Fruit fly (Drosophila melanogaster): ENCODE measurements around the gene Cpr72Ea.
A peak's percentile ranks its signal among the peaks of the same experiment; 100 is the strongest.

Gene Cpr72Ea

DNA sequence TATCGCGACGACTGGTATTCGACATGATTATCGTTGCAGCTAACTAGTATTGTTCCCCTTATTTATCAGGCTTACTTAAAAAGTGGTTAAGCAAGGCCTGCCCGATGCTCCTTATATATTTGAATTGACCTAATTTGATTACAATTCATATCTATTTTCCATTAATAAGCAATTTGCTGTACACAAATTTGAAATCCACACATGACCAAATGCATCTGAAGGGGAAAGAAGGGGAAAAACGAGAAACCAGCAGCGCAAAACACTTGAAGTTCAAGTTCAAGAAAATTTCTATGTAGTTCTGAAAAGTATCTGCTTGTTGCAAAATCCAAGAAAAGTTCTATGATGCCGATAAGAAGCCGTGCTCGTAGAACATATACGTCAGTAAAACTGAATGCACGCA lies 35.7 kb upstream of the Cpr72Ea start, which contains the start of the genes CG13040 and CG13039:
CG13040 (minus strand) TSS at position 101 of the 400 bp plus-strand sequence.
CG13039 (minus strand) TSS at position 106 of the 400 bp plus-strand sequence.
- TF ChIP-seq CrebA (GFP tag; optimal IDR thresholded peaks at IDR 0.05; ENCODE audit: borderline replicate concordance) = no peak
- no peak for TF ChIP-seq Rel (GFP tag; optimal IDR thresholded peaks at IDR 0.05)
- TF ChIP-seq Rel (tag; optimal IDR thresholded peaks at IDR 0.05) = no peak
- TF ChIP-seq CG9705 (GFP tag; optimal IDR thresholded peaks at IDR 0.05) = no peak
- TF ChIP-seq h (GFP tag; optimal IDR thresholded peaks at IDR 0.05) = no peak
- TF ChIP-seq Myc (optimal IDR thresholded peaks at IDR 0.05) = no peak
- no peak for TF ChIP-seq psq (GFP tag; optimal IDR thresholded peaks at IDR 0.05)
- no peak for TF ChIP-seq Vsx2 (GFP tag; optimal IDR thresholded peaks at IDR 0.05; ENCODE audit: partially characterized antibody)
- no peak for TF ChIP-seq GATAd (GFP tag; optimal IDR thresholded peaks at IDR 0.05)
- no peak for TF ChIP-seq Mio (GFP tag; optimal IDR thresholded peaks at IDR 0.05)
- no peak for TF ChIP-seq woc (GFP tag; optimal IDR thresholded peaks at IDR 0.05)
- TF ChIP-seq usp (GFP tag; optimal IDR thresholded peaks at IDR 0.05) = no peak
- no peak for TF ChIP-seq HLH106 (tag; optimal IDR thresholded peaks at IDR 0.05)
- no peak for TF ChIP-seq N (GFP tag; optimal IDR thresholded peaks at IDR 0.05)
- no peak for TF ChIP-seq dmrt93B (GFP tag; optimal IDR thresholded peaks at IDR 0.05)
- TF ChIP-seq tai (GFP tag; optimal IDR thresholded peaks at IDR 0.05) = no peak

DNA sequence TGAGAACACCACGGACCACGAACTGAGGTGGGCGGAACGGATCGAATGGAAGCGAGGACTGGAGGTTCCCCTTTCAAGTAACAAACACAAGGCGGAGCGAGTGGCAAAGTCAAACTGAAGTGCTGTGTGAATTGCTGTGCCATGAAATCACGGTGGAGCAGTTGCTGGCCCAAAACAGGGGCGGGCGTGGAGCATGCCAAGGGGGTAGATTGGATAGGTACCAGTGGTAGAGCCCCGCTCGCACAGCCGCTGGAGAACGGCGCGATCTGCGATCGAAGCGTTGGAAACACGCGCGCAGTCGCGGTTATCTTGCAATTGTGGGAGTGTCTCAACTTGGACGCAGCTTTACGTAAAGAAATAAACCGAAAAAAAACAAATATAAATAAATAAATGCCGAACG lies 34.6 kb upstream of the Cpr72Ea start, which contains the start of gene CG13038:
CG13038 (minus strand) TSS at position 118 of the 400 bp plus-strand sequence.
- TF ChIP-seq Hnf4 (GFP tag; optimal IDR thresholded peaks at IDR 0.05) = no peak
- TF ChIP-seq Hr78 (GFP tag; optimal IDR thresholded peaks at IDR 0.05) = no peak
- no peak for TF ChIP-seq usp (GFP tag; optimal IDR thresholded peaks at IDR 0.05)
- no peak for TF ChIP-seq CG9705 (GFP tag; optimal IDR thresholded peaks at IDR 0.05)
- no peak for TF ChIP-seq N (GFP tag; optimal IDR thresholded peaks at IDR 0.05)
- no peak for TF ChIP-seq CrebA (GFP tag; optimal IDR thresholded peaks at IDR 0.05; ENCODE audit: borderline replicate concordance)
- TF ChIP-seq ey (GFP tag; optimal IDR thresholded peaks at IDR 0.05) = no peak
- no peak for TF ChIP-seq Dif (GFP tag; optimal IDR thresholded peaks at IDR 0.05; ENCODE audit: partially characterized antibody)
- TF ChIP-seq Hr83 (GFP tag; optimal IDR thresholded peaks at IDR 0.05; ENCODE audit: poor library complexity, severe bottlenecking) = no peak
- no peak for TF ChIP-seq Rel (GFP tag; optimal IDR thresholded peaks at IDR 0.05)
- no peak for TF ChIP-seq Rel (tag; optimal IDR thresholded peaks at IDR 0.05)
- TF ChIP-seq rgr (GFP tag; optimal IDR thresholded peaks at IDR 0.05) = no peak
- peak; percentile 8 for TF ChIP-seq h (GFP tag; optimal IDR thresholded peaks at IDR 0.05)
- TF ChIP-seq OdsH (GFP tag; optimal IDR thresholded peaks at IDR 0.05) = no peak
- TF ChIP-seq fru (GFP tag; optimal IDR thresholded peaks at IDR 0.05) = peak; percentile 7
- no peak for TF ChIP-seq jim (GFP tag; optimal IDR thresholded peaks at IDR 0.05)
- TF ChIP-seq sv (GFP tag; optimal IDR thresholded peaks at IDR 0.05) = no peak
- TF ChIP-seq foxo (GFP tag; optimal IDR thresholded peaks at IDR 0.05) = no peak
- TF ChIP-seq Abd-B (GFP tag; optimal IDR thresholded peaks at IDR 0.05) = no peak

DNA sequence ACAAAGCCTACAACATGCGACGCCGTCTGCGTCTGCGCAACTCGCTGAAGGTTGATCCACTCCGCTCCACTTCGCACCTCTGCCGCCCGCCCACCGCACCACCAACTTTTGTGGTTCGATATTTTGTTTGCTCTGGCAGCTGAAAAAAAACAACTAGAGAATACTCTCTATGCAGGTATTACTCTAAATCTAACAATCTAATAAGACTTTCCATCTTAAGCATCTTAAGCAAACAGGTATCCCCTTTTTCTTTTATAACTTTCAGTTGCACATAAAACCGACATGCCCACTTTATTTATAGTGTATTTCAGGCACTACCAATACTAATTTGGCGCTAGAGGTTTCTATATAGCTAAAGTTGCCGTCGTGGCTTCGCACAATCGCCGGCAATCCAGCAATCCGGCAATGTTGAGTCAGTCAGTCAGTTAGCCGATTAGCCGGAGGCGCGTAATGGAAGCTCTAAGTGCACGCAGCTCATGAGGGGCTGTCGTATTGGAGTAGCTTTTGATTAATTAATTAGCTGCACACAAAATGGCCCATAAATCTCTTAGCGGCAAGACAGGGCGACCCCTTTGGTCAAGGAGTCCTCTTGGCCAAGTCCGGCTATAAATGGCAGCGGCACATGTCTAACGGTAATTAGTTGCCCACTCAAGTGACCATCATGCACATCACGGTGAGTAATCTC lies 34.1 kb upstream of the Cpr72Ea start, which contains the start of gene CG13058:
CG13058 (plus strand) TSS at position 635 of the 685 bp plus-strand sequence.
- TF ChIP-seq sv (GFP tag; optimal IDR thresholded peaks at IDR 0.05) (peak; percentile 50), lola (GFP tag; optimal IDR thresholded peaks at IDR 0.05) (no peak)

DNA sequence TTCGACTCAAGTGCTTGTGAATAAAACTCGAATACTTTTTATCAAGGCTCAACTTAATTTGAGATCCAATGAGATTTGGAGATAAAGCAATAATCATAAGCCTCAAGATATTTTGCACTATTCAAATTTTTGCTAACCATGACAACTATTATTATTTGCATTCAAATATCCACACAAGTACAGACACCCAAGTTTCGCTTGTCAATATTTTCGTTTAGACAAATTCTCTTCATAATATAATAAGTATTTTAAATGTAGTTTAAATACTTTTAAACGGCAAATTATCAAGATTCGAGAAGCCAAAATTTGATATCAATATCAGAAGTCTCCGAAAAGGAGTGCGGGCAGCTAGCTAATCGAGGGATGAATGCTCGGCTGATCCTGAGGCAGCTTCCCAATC lies 32.9 kb upstream of the Cpr72Ea start, which contains the start of gene CG33061:
CG33061 (plus strand) TSS at position 301 of the 400 bp plus-strand sequence.
- TF ChIP-seq CG32264 (GFP tag; optimal IDR thresholded peaks at IDR 0.05) (no peak), br (GFP tag; optimal IDR thresholded peaks at IDR 0.05) (no peak), sage (GFP tag; optimal IDR thresholded peaks at IDR 0.05) (no peak)

DNA sequence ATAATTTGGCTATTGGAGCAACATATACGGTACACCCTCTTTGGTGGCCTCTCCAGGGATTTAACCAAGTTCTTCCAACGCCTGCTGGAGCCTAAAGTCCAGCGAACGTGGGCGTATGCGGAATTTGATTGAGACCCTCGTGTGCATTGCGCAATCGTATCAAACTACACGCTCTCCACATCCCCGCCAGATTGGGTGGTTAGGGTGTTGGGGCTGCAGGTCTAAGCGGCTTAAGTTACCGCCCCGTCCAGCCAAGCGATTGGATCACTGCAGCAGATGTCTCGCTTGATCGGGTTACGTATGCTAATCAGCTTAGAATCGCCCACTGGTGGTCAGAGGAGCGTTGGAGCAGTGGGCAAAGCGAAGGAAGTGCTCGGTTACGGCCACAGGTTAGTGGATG lies 31.7 kb upstream of the Cpr72Ea start, which contains the start of gene CG33060:
CG33060 (plus strand) TSS at position 301 of the 400 bp plus-strand sequence.
- TF ChIP-seq foxo (GFP tag; optimal IDR thresholded peaks at IDR 0.05) = no peak
- TF ChIP-seq HLH106 (tag; optimal IDR thresholded peaks at IDR 0.05) = no peak
- TF ChIP-seq Myc (optimal IDR thresholded peaks at IDR 0.05) = no peak
- no peak for TF ChIP-seq dmrt93B (GFP tag; optimal IDR thresholded peaks at IDR 0.05)
- TF ChIP-seq CG9705 (GFP tag; optimal IDR thresholded peaks at IDR 0.05) = no peak
- no peak for TF ChIP-seq woc (GFP tag; optimal IDR thresholded peaks at IDR 0.05)
- TF ChIP-seq Hnf4 (GFP tag; optimal IDR thresholded peaks at IDR 0.05) = no peak
- TF ChIP-seq dsf (GFP tag; optimal IDR thresholded peaks at IDR 0.05; ENCODE audit: borderline replicate concordance) = no peak
